Fruit fly (Drosophila melanogaster) S2 (cell line): ENCODE data around the gene CG10365.

ENCODE experiments used
- CG8478 ChIP-seq: fragments of >200 bp; optimal IDR thresholded peaks from 2 replicates; lab custom pipeline; 2018
- CTCF ChIP-seq, 2 experiments: fragments of >200 bp; optimal IDR thresholded peaks; 2 replicates each; lab custom pipeline; 2018

- TF ChIP-seq CG8478 (lab: Kevin White, UChicago) = no peak
- TF ChIP-seq CTCF (optimal IDR thresholded peaks at IDR 0.05; lab: Kevin White, UChicago) = no peak
Measured at dm6 chr3R:23734573-23735404, 11.7 kb downstream of the CG10365 start.
